Fruit fly (Drosophila melanogaster): ENCODE results near the gene CG14452.

DNA sequence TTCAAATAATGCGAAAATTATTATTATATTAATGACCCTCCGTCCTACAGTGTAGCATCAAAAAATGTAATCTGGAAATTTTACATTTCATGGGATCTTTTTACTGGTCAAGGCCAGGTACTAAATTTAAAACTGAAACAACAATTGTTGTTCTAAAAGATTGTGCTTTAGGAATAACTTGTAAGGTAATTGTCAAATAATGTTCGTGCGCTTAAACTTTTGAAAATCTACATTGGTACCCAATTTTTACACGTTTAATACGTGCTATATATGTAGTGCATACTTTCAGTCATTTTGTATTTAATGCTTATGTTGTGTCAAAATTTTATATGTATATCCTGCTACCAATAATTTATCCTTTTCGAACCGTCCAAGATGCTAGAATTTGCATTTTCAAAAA lies 37.9 kb downstream of the CG14452 start:
- TF ChIP-seq Hnf4 (GFP tag; optimal IDR thresholded peaks at IDR 0.05) (no peak), CG9705 (GFP tag; optimal IDR thresholded peaks at IDR 0.05) (no peak), pan (optimal IDR thresholded peaks at IDR 0.05) (no peak), dl (GFP tag; optimal IDR thresholded peaks at IDR 0.05; ENCODE audit: insufficient read depth in 1 of 2, partially characterized antibody in 2 of 2) (no peak), Jra (GFP tag; optimal IDR thresholded peaks at IDR 0.05) (no peak), usp (GFP tag; optimal IDR thresholded peaks at IDR 0.05) (no peak), N (GFP tag; optimal IDR thresholded peaks at IDR 0.05) (no peak), CrebA (GFP tag; optimal IDR thresholded peaks at IDR 0.05; ENCODE audit: borderline replicate concordance) (no peak), OdsH (GFP tag; optimal IDR thresholded peaks at IDR 0.05) (no peak), Sp1 (GFP tag; optimal IDR thresholded peaks at IDR 0.05) (no peak), dsf (GFP tag; optimal IDR thresholded peaks at IDR 0.05; ENCODE audit: borderline replicate concordance) (no peak), Abd-B (GFP tag; optimal IDR thresholded peaks at IDR 0.05) (no peak)

Measured in whole organism, wandering third instar larva.